Fruit fly (Drosophila melanogaster): Measurements from ENCODE around the gene Spn28Da.

The Spn28Da gene

DNA sequence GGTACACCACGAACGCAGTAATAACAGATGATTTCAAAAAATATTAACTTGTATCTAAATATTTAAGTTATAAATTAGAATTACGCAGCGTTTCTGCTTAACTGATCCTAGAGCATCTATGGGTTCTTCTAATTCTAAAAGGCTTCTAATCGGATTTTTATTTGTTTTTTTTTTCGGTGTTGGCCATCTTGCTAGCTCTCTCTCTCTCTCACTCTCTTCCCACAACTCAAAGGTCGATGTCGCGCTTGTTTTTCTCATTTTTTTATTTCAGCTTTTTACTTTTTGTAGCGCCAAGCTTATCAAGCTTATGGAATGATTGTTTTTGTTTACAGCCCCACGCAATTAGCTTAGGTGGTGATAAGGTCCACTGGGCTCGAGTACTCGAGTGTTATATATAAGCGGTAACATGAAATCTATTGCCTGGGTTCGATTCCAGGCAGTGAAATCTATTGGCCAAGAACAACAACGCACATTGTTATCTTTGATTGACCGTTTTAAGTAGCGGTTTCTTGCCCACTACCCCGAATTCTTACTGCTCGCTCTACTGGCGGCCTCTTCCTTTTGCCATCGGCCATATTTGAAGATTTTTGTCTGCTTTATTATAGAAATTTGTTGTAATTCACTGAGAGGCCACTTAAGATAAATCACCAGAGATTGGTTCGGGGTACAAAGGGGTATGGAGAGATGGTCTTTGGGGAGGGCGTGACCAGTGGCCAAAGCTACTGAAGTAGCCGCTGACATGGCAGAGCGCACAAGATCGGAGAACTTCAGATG is 37.5 kb upstream of the Spn28Da start (continued):
- TF ChIP-seq CG34376 (GFP tag; optimal IDR thresholded peaks at IDR 0.05), result peak; percentile 60
- TF ChIP-seq CG9932 (GFP tag; IDR thresholded peaks at IDR 0.05), result 0 out of 2 replicates have a peak, but pooled peaks have one; percentile 24
- no peak for TF ChIP-seq CG10366 (GFP tag; IDR thresholded peaks at IDR 0.05)
- TF ChIP-seq lov (optimal IDR thresholded peaks at IDR 0.05), result no peak
- no peak for TF ChIP-seq lov (GFP tag; IDR thresholded peaks at IDR 0.05)
- no peak for TF ChIP-seq h (optimal IDR thresholded peaks at IDR 0.05)
- no peak for TF ChIP-seq Doc2 (GFP tag; IDR thresholded peaks at IDR 0.05)
- peak; percentile 67; the same call in 1 of the 2 replicates for TF ChIP-seq GATAe (GFP tag; conservative IDR thresholded peaks at IDR 0.05)
- no peak for TF ChIP-seq tll (GFP tag; optimal IDR thresholded peaks at IDR 0.05)
- peak; percentile 96 for TF ChIP-seq exex (tag; optimal IDR thresholded peaks at IDR 0.05)
- no peak for TF ChIP-seq ro (GFP tag; IDR thresholded peaks at IDR 0.05)
- peak; percentile 87 for TF ChIP-seq Vsx1 (GFP tag; optimal IDR thresholded peaks at IDR 0.05)
- TF ChIP-seq CG2875 (GFP tag; optimal IDR thresholded peaks at IDR 0.05), result no peak
- TF ChIP-seq bsh (GFP tag; optimal IDR thresholded peaks at IDR 0.05), result peak in 1 of 2 experiments; percentile 27
- no peak for TF ChIP-seq CG11695 (GFP tag; IDR thresholded peaks at IDR 0.05)
- TF ChIP-seq Atf6 (GFP tag; IDR thresholded peaks at IDR 0.05), result peak; percentile 51; the same call in 1 of the 2 replicates
- TF ChIP-seq Taf1 (GFP tag; IDR thresholded peaks at IDR 0.05), result no peak
- TF ChIP-seq CG31388 (GFP tag; optimal IDR thresholded peaks at IDR 0.05), result no peak

DNA sequence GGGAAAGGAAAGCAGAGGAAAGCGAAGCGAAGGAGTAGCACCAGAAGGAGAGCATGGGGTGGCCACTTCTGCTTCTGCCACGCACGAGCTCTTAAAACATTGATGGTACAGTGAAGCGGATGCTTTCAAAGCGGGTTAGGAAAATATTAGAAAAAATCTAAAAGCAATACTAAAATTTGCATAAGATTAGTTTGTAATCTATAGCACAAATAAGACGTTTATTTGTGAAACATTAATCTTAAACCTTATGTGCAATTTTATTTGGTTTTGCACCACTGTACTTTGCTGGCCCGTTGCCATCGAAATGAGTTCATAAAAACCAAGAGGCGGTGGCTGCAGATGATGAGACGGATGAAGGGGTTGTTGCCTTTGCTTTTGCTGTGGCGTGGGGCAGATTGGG is 36.5 kb upstream of the Spn28Da start:
- peak; percentile 91 for TF ChIP-seq Hmr (GFP tag; optimal IDR thresholded peaks at IDR 0.05)
- TF ChIP-seq CG32772 (GFP tag; IDR thresholded peaks at IDR 0.05), result peak; percentile 90
- TF ChIP-seq Mrtf (GFP tag; IDR thresholded peaks at IDR 0.05), result peak; percentile 85
- TF ChIP-seq Oaz (GFP tag; IDR thresholded peaks at IDR 0.05), result peak; percentile 82
- peak; percentile 93 for TF ChIP-seq dysf (GFP tag; IDR thresholded peaks at IDR 0.05)
- TF ChIP-seq HmgD (GFP tag; optimal IDR thresholded peaks at IDR 0.05), result peak; percentile 30
- peak; percentile 80; the same call in 2 of the 3 replicates for TF ChIP-seq Optix (GFP tag; IDR thresholded peaks at IDR 0.05)
- peak; percentile 67 for TF ChIP-seq CG4854 (GFP tag; optimal IDR thresholded peaks at IDR 0.05)
- peak; percentile 92 for TF ChIP-seq so (GFP tag; IDR thresholded peaks at IDR 0.05)
- TF ChIP-seq CG7786 (GFP tag; optimal IDR thresholded peaks at IDR 0.05), result peak; percentile 80
- peak; percentile 90 for TF ChIP-seq Fer3 (tag; optimal IDR thresholded peaks at IDR 0.05)
- peak; percentile 84 for TF ChIP-seq eyg (GFP tag; optimal IDR thresholded peaks at IDR 0.05)
- peak; percentile 85 for TF ChIP-seq Xbp1 (GFP tag; optimal IDR thresholded peaks at IDR 0.05)
- peak; percentile 86 for TF ChIP-seq mam (GFP tag; optimal IDR thresholded peaks at IDR 0.05)
- TF ChIP-seq CG18619 (GFP tag; optimal IDR thresholded peaks at IDR 0.05), result peak; percentile 80
- TF ChIP-seq CTCF (GFP tag; optimal IDR thresholded peaks at IDR 0.05), result peak; percentile 54
- TF ChIP-seq MESR4 (GFP tag; optimal IDR thresholded peaks at IDR 0.05), result no peak
- peak; percentile 55 for TF ChIP-seq schlank (tag; optimal IDR thresholded peaks at IDR 0.05)
- peak; percentile 76 for TF ChIP-seq cas (GFP tag; IDR thresholded peaks at IDR 0.05)
- peak; percentile 68 for TF ChIP-seq CG12104 (GFP tag; optimal IDR thresholded peaks at IDR 0.05)
- TF ChIP-seq CG12155 (GFP tag; optimal IDR thresholded peaks at IDR 0.05), result peak; percentile 70
- no peak for TF ChIP-seq CG15479 (GFP tag; optimal IDR thresholded peaks at IDR 0.05)
- peak; percentile 83 for TF ChIP-seq gsb-n (tag; optimal IDR thresholded peaks at IDR 0.05)
- TF ChIP-seq fru (optimal IDR thresholded peaks at IDR 0.05), result no peak
- TF ChIP-seq zen (tag; optimal IDR thresholded peaks at IDR 0.05), result peak; percentile 78
- peak; percentile 28 for TF ChIP-seq CG15073 (GFP tag; optimal IDR thresholded peaks at IDR 0.05)
- TF ChIP-seq B-H2 (GFP tag; optimal IDR thresholded peaks at IDR 0.05), result peak; percentile 74
- peak; percentile 95 for TF ChIP-seq Fer1 (GFP tag; optimal IDR thresholded peaks at IDR 0.05)
- peak; percentile 88 for TF ChIP-seq grau (tag; optimal IDR thresholded peaks at IDR 0.05)
- TF ChIP-seq trem (tag; optimal IDR thresholded peaks at IDR 0.05), result peak; percentile 70
- peak; percentile 76 for TF ChIP-seq sens-2 (GFP tag; IDR thresholded peaks at IDR 0.05)
- TF ChIP-seq ftz-f1 (GFP tag; optimal IDR thresholded peaks at IDR 0.05), result no peak
- no peak for TF ChIP-seq CG8290 (GFP tag; optimal IDR thresholded peaks at IDR 0.05)
- peak in 1 of 2 experiments; percentile 70 for TF ChIP-seq CG8290 (tag; optimal IDR thresholded peaks at IDR 0.05)

All from whole organism, embryonic.